Worm (Caenorhabditis elegans): ENCODE results near the gene ncs-4.

ncs-4 gene

ce11 chrX:10148235-10148872, 28.0 kb upstream of the ncs-4 start (continued):
- peak; percentile 38 for TF ChIP-seq hlh-30 (tag; optimal IDR thresholded peaks at IDR 0.05; ENCODE audit: insufficient read depth)
- no peak for TF ChIP-seq nhr-25 (tag; optimal IDR thresholded peaks at IDR 0.05; ENCODE audit: borderline replicate concordance, insufficient read depth)
- TF ChIP-seq nhr-42 (GFP tag; IDR thresholded peaks at IDR 0.05) = no peak
- TF ChIP-seq unc-39 (tag; optimal IDR thresholded peaks at IDR 0.05) = no peak
- no peak for TF ChIP-seq daf-8 (GFP tag; IDR thresholded peaks at IDR 0.05)
- no peak for TF ChIP-seq ceh-44 (GFP tag; IDR thresholded peaks at IDR 0.05)
- TF ChIP-seq nhr-102 (tag; optimal IDR thresholded peaks at IDR 0.05) = peak; percentile 41
- peak; percentile 5 for TF ChIP-seq Y5F2A.4 (GFP tag; optimal IDR thresholded peaks at IDR 0.05)
- no peak for TF ChIP-seq T20F7.1 (GFP tag; optimal IDR thresholded peaks at IDR 0.05)
- no peak for TF ChIP-seq ceh-82 (tag; optimal IDR thresholded peaks at IDR 0.05)
- TF ChIP-seq lim-7 (GFP tag; IDR thresholded peaks at IDR 0.05) = peak; percentile 80
- peak in 1 of 2 experiments; percentile 39 for TF ChIP-seq lsy-2 (tag; optimal IDR thresholded peaks at IDR 0.05)
- no peak for TF ChIP-seq ztf-7 (tag; optimal IDR thresholded peaks at IDR 0.05)
- TF ChIP-seq T26A8.4 (GFP tag; IDR thresholded peaks at IDR 0.05) = no peak
- TF ChIP-seq nhr-28 (tag; optimal IDR thresholded peaks at IDR 0.05) = no peak
- TF ChIP-seq set-16 (GFP tag; IDR thresholded peaks at IDR 0.05) = no peak
- no peak for TF ChIP-seq ceh-20 (GFP tag; IDR thresholded peaks at IDR 0.05)
- no peak for TF ChIP-seq ama-1 (optimal IDR thresholded peaks at IDR 0.05)
- TF ChIP-seq snpc-1.2 (GFP tag; IDR thresholded peaks at IDR 0.05) = peak; percentile 92
- TF ChIP-seq egl-43 (GFP tag; IDR thresholded peaks at IDR 0.05) = peak; percentile 68; the same call in 1 of the 2 replicates
- TF ChIP-seq zip-11 (GFP tag; IDR thresholded peaks at IDR 0.05) = no peak
- no peak for TF ChIP-seq nhr-10 (tag; optimal IDR thresholded peaks at IDR 0.05)
- no peak for TF ChIP-seq fos-1 (tag; optimal IDR thresholded peaks at IDR 0.05)
- peak; percentile 46 for TF ChIP-seq F49E8.2 (tag; optimal IDR thresholded peaks at IDR 0.05; ENCODE audit: borderline replicate concordance)
- no peak for TF ChIP-seq nhr-77 (tag; optimal IDR thresholded peaks at IDR 0.05)
- TF ChIP-seq Y105C5A.15 (GFP tag; IDR thresholded peaks at IDR 0.05) = no peak
- no peak for TF ChIP-seq ztf-11 (tag; optimal IDR thresholded peaks at IDR 0.05)
- no peak for TF ChIP-seq skn-1 (tag; optimal IDR thresholded peaks at IDR 0.05)
- peak; percentile 36; the same call in 1 of the 2 replicates for TF ChIP-seq daf-19 (GFP tag; conservative IDR thresholded peaks at IDR 0.05)
- peak in 1 of 2 experiments; percentile 53; a peak in 1 of 4 replicates for TF ChIP-seq madf-5 (GFP tag; IDR thresholded peaks at IDR 0.05)
- TF ChIP-seq lin-29 (GFP tag; IDR thresholded peaks at IDR 0.05) = no peak
- no peak for TF ChIP-seq attf-4 (tag; optimal IDR thresholded peaks at IDR 0.05)
- TF ChIP-seq pha-4 (GFP tag; IDR thresholded peaks at IDR 0.05) = peak; percentile 73
- peak; percentile 63 for TF ChIP-seq pha-4 (tag; optimal IDR thresholded peaks at IDR 0.05)
- TF ChIP-seq mxl-2 (GFP tag; conservative IDR thresholded peaks at IDR 0.05) = no peak
- TF ChIP-seq zag-1 (tag; optimal IDR thresholded peaks at IDR 0.05) = no peak
- TF ChIP-seq nhr-6 (tag; optimal IDR thresholded peaks at IDR 0.05) = no peak
- TF ChIP-seq rbr-2 (tag; optimal IDR thresholded peaks at IDR 0.05) = no peak
- no peak for TF ChIP-seq spr-3 (GFP tag; optimal IDR thresholded peaks at IDR 0.05)
- peak; percentile 61 for TF ChIP-seq dve-1 (tag; optimal IDR thresholded peaks at IDR 0.05; ENCODE audit: insufficient read depth)
- no peak for TF ChIP-seq mdl-1 (tag; optimal IDR thresholded peaks at IDR 0.05)
- TF ChIP-seq Y48G9A.11 (GFP tag; IDR thresholded peaks at IDR 0.05) = no peak
- TF ChIP-seq zip-2 (tag; optimal IDR thresholded peaks at IDR 0.05) = peak; percentile 12
- TF ChIP-seq egl-27 (tag; optimal IDR thresholded peaks at IDR 0.05) = no peak
- 0 out of 2 replicates have a peak, but pooled peaks have one; percentile 37 for TF ChIP-seq F26F4.8 (GFP tag; conservative IDR thresholded peaks at IDR 0.05)
- no peak for TF ChIP-seq gei-8 (GFP tag; optimal IDR thresholded peaks at IDR 0.05)
- TF ChIP-seq aly-2 (tag; optimal IDR thresholded peaks at IDR 0.05) = no peak
- no peak for TF ChIP-seq ces-1 (GFP tag; optimal IDR thresholded peaks at IDR 0.05)
- no peak for TF ChIP-seq hif-1 (tag; optimal IDR thresholded peaks at IDR 0.05)
- peak; percentile 38 to 71 for TF ChIP-seq daf-16 (GFP tag; optimal IDR thresholded peaks at IDR 0.05)
- TF ChIP-seq daf-16 (tag; optimal IDR thresholded peaks at IDR 0.05) = peak; percentile 95
